Fruit fly (Drosophila melanogaster): Measurements from ENCODE around the gene B4.
A peak's percentile ranks its signal among the peaks of the same experiment; 100 is the strongest.

Gene B4

DNA sequence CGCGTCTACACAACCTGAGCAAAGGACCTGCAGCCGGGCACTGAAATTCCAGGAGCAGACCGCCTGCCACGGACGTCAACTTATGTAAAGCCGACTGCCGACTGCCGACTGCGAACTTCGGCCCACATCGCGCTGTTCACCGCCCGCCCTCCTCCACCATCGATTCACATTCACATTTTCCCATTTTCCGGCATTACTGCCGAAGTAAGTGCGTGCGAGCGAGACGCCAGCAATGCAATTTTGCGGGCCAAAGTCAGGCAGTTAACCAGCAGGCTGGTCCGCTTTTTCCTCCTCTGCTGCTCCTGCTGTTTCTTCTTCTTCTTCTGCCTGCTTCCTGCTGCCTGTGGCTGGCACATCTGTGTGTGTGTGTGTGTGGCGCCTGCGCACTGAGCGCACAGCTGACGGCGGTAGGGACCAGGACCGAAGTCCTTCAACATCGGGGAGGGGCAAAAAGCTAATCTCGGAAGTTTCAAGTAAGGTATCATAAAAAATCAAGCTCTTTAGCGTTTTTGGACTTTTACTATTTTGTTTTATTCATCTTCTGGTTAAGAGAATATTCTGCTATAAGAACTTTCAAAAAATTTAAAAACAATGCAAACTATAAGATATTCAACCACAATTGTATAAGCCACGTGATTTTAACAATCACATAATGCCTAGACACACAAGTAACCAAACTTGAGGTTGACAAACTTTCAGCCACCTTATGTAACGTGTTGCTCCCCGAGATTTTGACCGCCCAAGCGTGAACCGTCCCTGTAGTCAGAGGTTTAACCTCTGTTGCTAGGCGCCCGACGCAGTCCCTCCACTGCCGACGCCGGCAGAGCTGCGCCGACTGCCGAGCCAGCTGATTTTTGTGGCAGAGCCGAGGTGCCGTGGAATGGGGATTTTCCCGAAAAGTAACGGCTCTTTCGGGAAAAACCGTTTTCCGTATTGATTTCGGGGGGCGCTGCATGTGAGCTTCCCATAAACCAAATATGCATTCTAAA is 1.1 kb downstream of the B4 start (continued):
- TF ChIP-seq zen (tag; optimal IDR thresholded peaks at IDR 0.05) (peak; percentile 61), pum (GFP tag; optimal IDR thresholded peaks at IDR 0.05) (peak; percentile 64), CG15514 (GFP tag; optimal IDR thresholded peaks at IDR 0.05) (peak; percentile 4), Jarid2 (GFP tag; optimal IDR thresholded peaks at IDR 0.05) (no peak), CG4820 (GFP tag; optimal IDR thresholded peaks at IDR 0.05) (no peak), CG10366 (GFP tag; IDR thresholded peaks at IDR 0.05) (no peak; the same call in 1 of the 2 replicates), CG9797 (GFP tag; optimal IDR thresholded peaks at IDR 0.05) (no peak), stwl (tag; optimal IDR thresholded peaks at IDR 0.05) (no peak), E2f2 (GFP tag; IDR thresholded peaks at IDR 0.05) (no peak), CG8290 (GFP tag; optimal IDR thresholded peaks at IDR 0.05) (peak; percentile 41), CG8290 (tag; optimal IDR thresholded peaks at IDR 0.05) (peak in 1 of 2 experiments; percentile 32), Sox100B (GFP tag; optimal IDR thresholded peaks at IDR 0.05) (peak; percentile 46), CHES-1-like (GFP tag; optimal IDR thresholded peaks at IDR 0.05) (peak; percentile 27), Doc2 (GFP tag; IDR thresholded peaks at IDR 0.05) (no peak), pzg (GFP tag; optimal IDR thresholded peaks at IDR 0.05) (no peak), CG2889 (GFP tag; IDR thresholded peaks at IDR 0.05) (no peak), CG11456 (GFP tag; IDR thresholded peaks at IDR 0.05) (peak; percentile 63), CG9932 (GFP tag; IDR thresholded peaks at IDR 0.05) (peak; percentile 53), CG9817 (tag; optimal IDR thresholded peaks at IDR 0.05) (peak; percentile 33), CG30020 (tag; optimal IDR thresholded peaks at IDR 0.05) (no peak), CG4282 (GFP tag; optimal IDR thresholded peaks at IDR 0.05) (no peak), CG6765 (GFP tag; optimal IDR thresholded peaks at IDR 0.05) (peak; percentile 21), CG17912 (GFP tag; optimal IDR thresholded peaks at IDR 0.05) (no peak), NFAT (GFP tag; IDR thresholded peaks at IDR 0.05) (peak; percentile 34), CG6654 (GFP tag; optimal IDR thresholded peaks at IDR 0.05) (no peak), psq (GFP tag; optimal IDR thresholded peaks at IDR 0.05) (no peak), Doc3 (GFP tag; IDR thresholded peaks at IDR 0.05; ENCODE audit: partially characterized antibody) (no peak), MESR4 (GFP tag; optimal IDR thresholded peaks at IDR 0.05) (no peak), CG3838 (GFP tag; optimal IDR thresholded peaks at IDR 0.05) (no peak), HLH54F (GFP tag; optimal IDR thresholded peaks at IDR 0.05) (peak; percentile 41), ERR (GFP tag; optimal IDR thresholded peaks at IDR 0.05) (peak; percentile 13), wdn (GFP tag; IDR thresholded peaks at IDR 0.05) (no peak), jigr1 (GFP tag; IDR thresholded peaks at IDR 0.05) (no peak), CG3995 (GFP tag; optimal IDR thresholded peaks at IDR 0.05) (no peak), CG32767 (GFP tag; IDR thresholded peaks at IDR 0.05) (no peak), Asciz (GFP tag; optimal IDR thresholded peaks at IDR 0.05) (no peak), CG4854 (GFP tag; optimal IDR thresholded peaks at IDR 0.05) (no peak), mirr (GFP tag; optimal IDR thresholded peaks at IDR 0.05) (no peak), fd3F (GFP tag; optimal IDR thresholded peaks at IDR 0.05) (no peak), aop (GFP tag; IDR thresholded peaks at IDR 0.05) (no peak), CG8388 (GFP tag; optimal IDR thresholded peaks at IDR 0.05) (peak; percentile 11), Rfx (GFP tag; IDR thresholded peaks at IDR 0.05) (peak; percentile 81), nau (GFP tag; optimal IDR thresholded peaks at IDR 0.05) (peak; percentile 34), Kr (GFP tag; optimal IDR thresholded peaks at IDR 0.05) (no peak), CG12155 (GFP tag; optimal IDR thresholded peaks at IDR 0.05) (peak; percentile 26), CG30403 (GFP tag; optimal IDR thresholded peaks at IDR 0.05) (peak; percentile 77), en (GFP tag; optimal IDR thresholded peaks at IDR 0.05) (no peak), Hand (GFP tag; optimal IDR thresholded peaks at IDR 0.05) (peak; percentile 12), ham (GFP tag; IDR thresholded peaks at IDR 0.05) (no peak)

Measured in whole organism, embryonic.